Worm (Caenorhabditis elegans): ENCODE results near the gene nspg-3.

nspg-3 gene

ce11 chrII:6115283-6115682, 23.7 kb downstream of the nspg-3 start:
- no peak for TF ChIP-seq nfya-1 (tag; optimal IDR thresholded peaks at IDR 0.05; ENCODE audit: insufficient read depth)
- TF ChIP-seq skn-1 (tag; optimal IDR thresholded peaks at IDR 0.05) = no peak
- no peak for TF ChIP-seq pha-4 (tag; optimal IDR thresholded peaks at IDR 0.05)
- TF ChIP-seq nhr-25 (tag; optimal IDR thresholded peaks at IDR 0.05) = no peak
- no peak for TF ChIP-seq hmg-11 (tag; optimal IDR thresholded peaks at IDR 0.05)
- no peak for TF ChIP-seq fkh-10 (GFP tag; optimal IDR thresholded peaks at IDR 0.05)
- TF ChIP-seq snpc-4 (tag; optimal IDR thresholded peaks at IDR 0.05) = no peak
- no peak for TF ChIP-seq unc-62 (GFP tag; optimal IDR thresholded peaks at IDR 0.05)
- no peak for TF ChIP-seq nhr-76 (tag; optimal IDR thresholded peaks at IDR 0.05)
- no peak for TF ChIP-seq ceh-16 (tag; optimal IDR thresholded peaks at IDR 0.05)
- no peak for TF ChIP-seq fkh-2 (tag; optimal IDR thresholded peaks at IDR 0.05)
- TF ChIP-seq fos-1 (tag; optimal IDR thresholded peaks at IDR 0.05) = no peak
- TF ChIP-seq daf-12 (tag; optimal IDR thresholded peaks at IDR 0.05) = no peak
- TF ChIP-seq mdl-1 (tag; optimal IDR thresholded peaks at IDR 0.05) = no peak
- TF ChIP-seq R02D3.7 (tag; optimal IDR thresholded peaks at IDR 0.05) = no peak
- no peak for TF ChIP-seq nhr-12 (tag; optimal IDR thresholded peaks at IDR 0.05)

- TF ChIP-seq unc-62 (GFP tag; optimal IDR thresholded peaks at IDR 0.05) = no peak
- TF ChIP-seq fos-1 (tag; optimal IDR thresholded peaks at IDR 0.05) = no peak
- TF ChIP-seq elt-3 (tag; optimal IDR thresholded peaks at IDR 0.05) = no peak
- no peak for TF ChIP-seq unc-39 (tag; optimal IDR thresholded peaks at IDR 0.05)
- TF ChIP-seq elt-2 (tag; optimal IDR thresholded peaks at IDR 0.05) = no peak
- TF ChIP-seq ZK546.5 (tag; optimal IDR thresholded peaks at IDR 0.05) = no peak
- TF ChIP-seq egl-27 (tag; optimal IDR thresholded peaks at IDR 0.05) = no peak
- no peak for TF ChIP-seq ceh-9 (tag; optimal IDR thresholded peaks at IDR 0.05)
- no peak for TF ChIP-seq nhr-67 (tag; optimal IDR thresholded peaks at IDR 0.05)
- TF ChIP-seq snpc-4 (tag; optimal IDR thresholded peaks at IDR 0.05) = no peak
- TF ChIP-seq hmg-11 (tag; optimal IDR thresholded peaks at IDR 0.05) = no peak
- no peak for TF ChIP-seq nhr-43 (tag; optimal IDR thresholded peaks at IDR 0.05; ENCODE audit: poor library complexity, severe bottlenecking)
- TF ChIP-seq mdl-1 (tag; optimal IDR thresholded peaks at IDR 0.05) = no peak
- TF ChIP-seq ztf-11 (tag; optimal IDR thresholded peaks at IDR 0.05) = no peak
- TF ChIP-seq lin-39 (tag; optimal IDR thresholded peaks at IDR 0.05) = no peak
- no peak for TF ChIP-seq nhr-12 (tag; optimal IDR thresholded peaks at IDR 0.05)
- no peak for TF ChIP-seq eor-1 (tag; optimal IDR thresholded peaks at IDR 0.05)
- no peak for TF ChIP-seq lsy-12 (tag; optimal IDR thresholded peaks at IDR 0.05)
- TF ChIP-seq nhr-28 (tag; optimal IDR thresholded peaks at IDR 0.05) = no peak
Observed at ce11 chrII:6116701-6117100, 25.1 kb downstream of the nspg-3 start.

ce11 chrII:6118163-6118562, 26.6 kb downstream of the nspg-3 start, which contains the start of gene C29H12.6:
Gene C29H12.6 (minus strand): TSS chrII:6118263.
- no peak for TF ChIP-seq nhr-28 (tag; optimal IDR thresholded peaks at IDR 0.05)
- TF ChIP-seq unc-62 (GFP tag; optimal IDR thresholded peaks at IDR 0.05) = no peak
- no peak for TF ChIP-seq sea-2 (GFP tag; optimal IDR thresholded peaks at IDR 0.05)
- TF ChIP-seq egl-27 (tag; optimal IDR thresholded peaks at IDR 0.05) = no peak
- no peak for TF ChIP-seq tbx-2 (tag; optimal IDR thresholded peaks at IDR 0.05)
- no peak for TF ChIP-seq nhr-77 (tag; optimal IDR thresholded peaks at IDR 0.05)
- no peak for TF ChIP-seq nhr-25 (tag; optimal IDR thresholded peaks at IDR 0.05)
- no peak for TF ChIP-seq mdl-1 (tag; optimal IDR thresholded peaks at IDR 0.05)
- no peak for TF ChIP-seq zag-1 (tag; optimal IDR thresholded peaks at IDR 0.05)

- no peak for TF ChIP-seq hmg-11 (tag; optimal IDR thresholded peaks at IDR 0.05)
- no peak for TF ChIP-seq elt-3 (tag; optimal IDR thresholded peaks at IDR 0.05)
- no peak for TF ChIP-seq eor-1 (tag; optimal IDR thresholded peaks at IDR 0.05)
- TF ChIP-seq nhr-12 (tag; optimal IDR thresholded peaks at IDR 0.05) = no peak
- TF ChIP-seq aly-2 (tag; optimal IDR thresholded peaks at IDR 0.05) = no peak
- no peak for TF ChIP-seq ceh-28 (tag; optimal IDR thresholded peaks at IDR 0.05)
Observed at ce11 chrII:6120548-6120947, 29.0 kb downstream of the nspg-3 start.
